Fruit fly (Drosophila melanogaster) whole organism: ENCODE results near the gene Hmgcr.

ENCODE experiments used
- CG8478 ChIP-seq: fragments of >200 bp; optimal IDR thresholded peaks from 2 replicates; lab custom pipeline; 2018; ENCODE audit warnings: inconsistent platforms
- Dll ChIP-seq: fragments of >200 bp; optimal IDR thresholded peaks from 2 replicates; lab custom pipeline; 2017
- EcR ChIP-seq, 2 experiments: fragments of >200 bp; optimal IDR thresholded peaks; 2 replicates each; lab custom pipeline; 2017; ENCODE audit warnings: missing biosample characterization in 2 of 2, missing genetic modification characterization in 2 of 2, missing genetic modification reagents in 2 of 2
- pan ChIP-seq: fragments of >200 bp; optimal IDR thresholded peaks from 2 replicates; lab custom pipeline; 2017
- psq ChIP-seq: fragments of >200 bp; optimal IDR thresholded peaks from 2 replicates; lab custom pipeline; 2017
- usp ChIP-seq: fragments of >200 bp; optimal IDR thresholded peaks from 2 replicates; lab custom pipeline; 2017; ENCODE audit warnings: missing biosample characterization, missing genetic modification characterization, mixed read lengths

Gene Hmgcr

dm6 chr3R:23780757-23781156, 47.6 kb downstream of the Hmgcr start:
- TF ChIP-seq usp (no peak), EcR (GFP tag; optimal IDR thresholded peaks at IDR 0.05; lab: Kevin White, UChicago) (no peak), pan (lab: Kevin White, UChicago) (no peak), CG8478 (no peak), Dll (lab: Kevin White, UChicago) (no peak), psq (lab: Kevin White, UChicago) (no peak)

dm6 chr3R:23781466-23781935, 48.4 kb downstream of the Hmgcr start, which contains the start of the genes Nup98-96 and mbc:
Gene Nup98-96, minus strand, starts transcription at chr3R:23781621.
Gene mbc, plus strand, starts transcription at chr3R:23781765.
- no peak for TF ChIP-seq EcR (GFP tag; optimal IDR thresholded peaks at IDR 0.05; lab: Kevin White, UChicago)
- no peak for TF ChIP-seq psq (lab: Kevin White, UChicago)
- TF ChIP-seq Dll (lab: Kevin White, UChicago): no peak
- no peak for TF ChIP-seq usp
- TF ChIP-seq CG8478: no peak
- TF ChIP-seq pan (lab: Kevin White, UChicago): no peak

- TF ChIP-seq psq (lab: Kevin White, UChicago) (no peak), usp (no peak), CG8478 (no peak), pan (lab: Kevin White, UChicago) (no peak), Dll (lab: Kevin White, UChicago) (no peak), EcR (GFP tag; optimal IDR thresholded peaks at IDR 0.05; lab: Kevin White, UChicago) (no peak)
Observed at dm6 chr3R:23782456-23783402, 49.6 kb downstream of the Hmgcr start.

DNA sequence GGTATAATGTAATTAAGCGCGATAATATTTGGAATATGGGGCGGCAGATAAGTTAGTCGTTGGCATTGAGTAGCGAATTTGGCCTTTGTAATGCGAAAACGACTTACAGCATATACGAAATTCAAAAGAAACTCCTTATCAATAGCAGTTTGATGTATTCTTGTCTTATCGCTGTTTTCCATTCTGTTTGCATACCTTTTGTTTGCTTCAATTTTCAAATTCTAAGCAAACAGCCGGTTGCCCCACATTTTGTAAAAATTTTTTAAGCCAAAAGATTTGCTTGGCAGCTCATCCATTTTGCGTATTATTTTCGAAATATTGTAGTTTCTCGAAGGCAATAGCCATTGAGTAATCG, 50.3 kb downstream of the Hmgcr start:
- TF ChIP-seq psq (lab: Kevin White, UChicago): no peak
- TF ChIP-seq usp: no peak
- no peak for TF ChIP-seq CG8478
- TF ChIP-seq pan (lab: Kevin White, UChicago): no peak
- TF ChIP-seq Dll (lab: Kevin White, UChicago): no peak
- TF ChIP-seq EcR (GFP tag; optimal IDR thresholded peaks at IDR 0.05; lab: Kevin White, UChicago): no peak

dm6 chr3R:23783961-23784360, 50.8 kb downstream of the Hmgcr start:
- TF ChIP-seq psq (lab: Kevin White, UChicago): no peak
- TF ChIP-seq usp: no peak
- TF ChIP-seq CG8478: no peak
- TF ChIP-seq Dll (lab: Kevin White, UChicago): no peak
- no peak for TF ChIP-seq EcR (GFP tag; optimal IDR thresholded peaks at IDR 0.05; lab: Kevin White, UChicago)
- no peak for TF ChIP-seq pan (lab: Kevin White, UChicago)

- TF ChIP-seq usp (no peak), psq (lab: Kevin White, UChicago) (no peak), CG8478 (no peak), EcR (GFP tag; optimal IDR thresholded peaks at IDR 0.05; lab: Kevin White, UChicago) (no peak), pan (lab: Kevin White, UChicago) (no peak), Dll (lab: Kevin White, UChicago) (no peak)
Observed at dm6 chr3R:23784925-23785680, 52.0 kb downstream of the Hmgcr start.

- TF ChIP-seq CG8478 (no peak), EcR (GFP tag; optimal IDR thresholded peaks at IDR 0.05; lab: Kevin White, UChicago) (no peak)
Observed at dm6 chr3R:23786768-23787631, 53.9 kb downstream of the Hmgcr start.

- TF ChIP-seq usp (no peak), psq (lab: Kevin White, UChicago) (no peak), CG8478 (no peak), Dll (lab: Kevin White, UChicago) (no peak), EcR (GFP tag; optimal IDR thresholded peaks at IDR 0.05; lab: Kevin White, UChicago) (no peak), pan (lab: Kevin White, UChicago) (no peak)
Observed at dm6 chr3R:23787632-23787960, 54.5 kb downstream of the Hmgcr start.

- no peak for TF ChIP-seq usp
- TF ChIP-seq pan (lab: Kevin White, UChicago): no peak
- peak in 1 of 2 experiments; percentile 70 for TF ChIP-seq EcR (GFP tag; optimal IDR thresholded peaks at IDR 0.05; lab: Kevin White, UChicago)
Observed at dm6 chr3R:23788406-23789021, 55.4 kb downstream of the Hmgcr start.

dm6 chr3R:23789584-23789983, 56.5 kb downstream of the Hmgcr start:
- TF ChIP-seq psq (lab: Kevin White, UChicago) (no peak), usp (no peak), EcR (GFP tag; optimal IDR thresholded peaks at IDR 0.05; lab: Kevin White, UChicago) (no peak), Dll (lab: Kevin White, UChicago) (no peak), pan (lab: Kevin White, UChicago) (no peak), CG8478 (no peak)
